Worm (Caenorhabditis elegans): ENCODE measurements around the gene srtx-1.
"Not testable (repeated sequence)": the region's sequence is repeated elsewhere in the genome, so short reads cannot be mapped to it uniquely, and the experiment has no call there.

srtx-1 gene

DNA sequence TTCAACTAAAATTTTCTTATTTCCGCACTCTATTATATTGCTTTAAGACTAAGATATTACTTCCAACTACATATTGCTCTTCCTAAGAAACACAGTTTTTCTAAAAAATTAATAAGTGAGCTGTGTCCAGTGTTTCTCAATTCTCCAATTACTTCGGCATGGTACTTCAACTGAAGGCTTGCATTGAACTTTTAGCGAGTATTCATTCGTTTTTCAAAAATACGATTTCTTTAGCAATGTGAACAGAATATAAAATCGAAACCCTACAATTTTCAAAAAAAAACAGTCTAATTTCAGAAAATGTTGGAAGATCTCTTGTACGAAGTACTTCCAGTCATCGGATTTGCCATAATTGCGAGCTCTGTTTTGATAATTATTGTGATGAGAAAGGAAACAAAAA, at the start of gene srtx-1:
TSS of gene srtx-1 (plus strand) at position 301 of the 400 bp plus-strand sequence.
- TF ChIP-seq flt-1 (GFP tag; IDR thresholded peaks at IDR 0.05) (no peak), med-1 (GFP tag; optimal IDR thresholded peaks at IDR 0.05; ENCODE audit: insufficient read depth) (no peak), ztf-23 (GFP tag; IDR thresholded peaks at IDR 0.05) (no peak), cog-1 (tag; optimal IDR thresholded peaks at IDR 0.05) (no peak), ztf-29 (GFP tag; IDR thresholded peaks at IDR 0.05) (no peak), klf-2 (GFP tag; conservative IDR thresholded peaks at IDR 0.05) (no peak), tab-1 (GFP tag; IDR thresholded peaks at IDR 0.05) (no peak), T22C8.4 (GFP tag; IDR thresholded peaks at IDR 0.05) (no peak), ref-1 (GFP tag; conservative IDR thresholded peaks at IDR 0.05) (no peak)

DNA sequence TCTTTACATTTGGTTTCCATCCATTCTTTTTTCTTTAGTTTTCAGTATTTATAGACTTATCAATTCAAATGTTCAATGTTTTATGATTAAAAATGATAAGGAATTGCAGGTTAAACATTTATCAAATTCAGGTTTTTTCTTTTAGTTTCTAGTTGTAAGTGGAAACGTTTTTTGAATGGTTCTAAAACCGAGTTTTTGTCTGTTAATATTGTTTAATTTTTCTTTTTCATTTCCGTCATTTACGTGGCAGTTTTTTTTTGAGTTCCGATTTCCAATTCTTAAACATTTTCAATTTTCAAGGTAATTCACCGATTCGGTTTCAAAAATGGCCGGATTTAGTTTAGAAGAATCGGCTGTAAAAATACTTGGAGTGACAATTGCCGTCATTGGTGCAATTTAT, 46.2 kb upstream of the srtx-1 start, which contains the start of gene T12B3.3:
TSS of gene T12B3.3 (plus strand) at position 301 of the 400 bp plus-strand sequence.
- TF ChIP-seq ref-1 (GFP tag; conservative IDR thresholded peaks at IDR 0.05); tab-1 (GFP tag; IDR thresholded peaks at IDR 0.05); cog-1 (tag; optimal IDR thresholded peaks at IDR 0.05): not testable (repeated sequence)

DNA sequence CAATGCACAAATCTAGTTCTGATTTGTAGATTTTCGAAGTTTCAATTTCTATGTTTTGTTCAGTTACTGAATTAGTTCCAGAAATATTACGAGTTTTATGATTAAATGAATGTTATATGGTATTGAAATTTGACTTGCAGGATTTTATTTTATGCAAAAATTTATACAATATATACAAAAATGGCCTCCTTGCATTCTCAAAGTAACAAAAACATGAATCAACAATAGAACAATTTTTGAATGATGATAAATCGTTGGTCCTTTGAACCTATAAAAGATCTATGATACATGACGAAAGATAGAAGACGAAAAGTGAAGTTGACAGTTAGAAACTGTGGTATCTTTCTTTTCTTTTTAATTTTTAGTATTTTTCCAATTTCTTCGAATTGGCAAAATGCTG, 44.5 kb upstream of the srtx-1 start, which contains the start of gene T12B3.2:
TSS of gene T12B3.2 (plus strand) at position 301 of the 400 bp plus-strand sequence.
- TF ChIP-seq med-1 (GFP tag; optimal IDR thresholded peaks at IDR 0.05; ENCODE audit: insufficient read depth) (no peak), ztf-29 (GFP tag; IDR thresholded peaks at IDR 0.05) (no peak), tab-1 (GFP tag; IDR thresholded peaks at IDR 0.05) (no peak)

ce11 chrIV:7381754-7382153, 39.3 kb upstream of the srtx-1 start, which contains the start of gene ptp-8:
Gene ptp-8, plus strand, starts transcription at chrIV:7382054.
- TF ChIP-seq ztf-29 (GFP tag; IDR thresholded peaks at IDR 0.05) (no peak), ref-1 (GFP tag; conservative IDR thresholded peaks at IDR 0.05) (no peak), tab-1 (GFP tag; IDR thresholded peaks at IDR 0.05) (no peak), flt-1 (GFP tag; IDR thresholded peaks at IDR 0.05) (no peak), T22C8.4 (GFP tag; IDR thresholded peaks at IDR 0.05) (no peak), ztf-23 (GFP tag; IDR thresholded peaks at IDR 0.05) (no peak), klf-2 (GFP tag; conservative IDR thresholded peaks at IDR 0.05) (no peak), cog-1 (tag; optimal IDR thresholded peaks at IDR 0.05) (no peak), med-1 (GFP tag; optimal IDR thresholded peaks at IDR 0.05; ENCODE audit: insufficient read depth) (no peak)

DNA sequence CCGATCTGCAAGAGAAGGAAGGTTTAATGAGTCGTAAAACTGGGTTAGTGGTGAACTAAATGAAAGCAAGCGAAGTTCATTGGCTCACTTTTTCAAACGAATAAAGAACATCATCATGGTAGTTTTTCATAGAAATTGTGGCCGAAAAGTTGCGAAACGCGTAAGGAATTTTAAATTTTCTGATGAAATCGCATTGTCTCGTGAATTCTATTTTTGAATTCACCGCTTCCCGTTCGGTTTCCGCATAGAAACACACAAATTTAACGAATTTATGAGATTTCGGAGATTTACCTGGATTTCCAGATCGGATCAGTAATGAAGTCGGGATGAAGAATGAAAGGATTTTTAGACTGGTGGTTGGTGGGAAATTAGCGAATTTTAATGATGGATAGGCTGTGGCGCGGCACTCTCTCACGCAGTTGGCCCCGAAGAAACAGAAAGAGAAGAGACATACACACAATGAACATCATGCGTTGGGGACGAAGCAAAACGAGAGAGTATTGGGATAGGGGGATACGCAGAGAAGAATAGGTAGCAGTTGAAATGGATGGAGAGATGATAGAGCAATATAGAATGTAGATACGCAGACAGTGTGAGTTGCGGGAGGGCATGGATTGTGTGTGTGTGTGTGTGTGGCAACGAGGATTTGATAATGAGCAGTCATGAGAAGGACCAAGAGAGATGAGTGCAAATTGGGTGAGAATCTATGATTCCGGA, 34.0 kb upstream of the srtx-1 start:
- TF ChIP-seq klf-2 (GFP tag; conservative IDR thresholded peaks at IDR 0.05) (no peak), cog-1 (tag; optimal IDR thresholded peaks at IDR 0.05) (peak; percentile 24)

- no peak for TF ChIP-seq flt-1 (GFP tag; IDR thresholded peaks at IDR 0.05)
- TF ChIP-seq cog-1 (tag; optimal IDR thresholded peaks at IDR 0.05), result no peak
- TF ChIP-seq ref-1 (GFP tag; conservative IDR thresholded peaks at IDR 0.05), result no peak
- no peak for TF ChIP-seq ztf-29 (GFP tag; IDR thresholded peaks at IDR 0.05)
- no peak for TF ChIP-seq T22C8.4 (GFP tag; IDR thresholded peaks at IDR 0.05)
- TF ChIP-seq ztf-23 (GFP tag; IDR thresholded peaks at IDR 0.05), result no peak
Measured at ce11 chrIV:7388843-7389242, 32.2 kb upstream of the srtx-1 start, which contains the start of gene mob-3. Gene mob-3, minus strand, starts transcription at chrIV:7388943.

DNA sequence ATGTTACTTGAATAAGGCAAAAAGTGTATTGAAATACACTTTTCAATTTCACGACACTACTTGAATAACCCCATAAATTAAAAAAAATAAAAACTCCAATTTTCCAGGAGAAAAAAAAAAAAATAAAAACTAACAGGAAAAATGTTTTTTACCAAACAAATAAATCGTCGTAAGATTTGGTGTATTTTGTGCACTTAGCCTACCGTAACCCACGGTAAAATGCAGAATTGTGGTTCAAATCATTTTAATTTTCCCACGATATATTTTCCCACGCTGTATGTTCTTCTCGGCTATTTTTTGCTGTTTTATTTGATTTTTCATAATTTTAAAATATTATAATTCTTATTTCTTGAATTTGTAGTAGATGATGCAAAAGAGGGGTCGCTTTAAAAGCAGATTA, 31.3 kb upstream of the srtx-1 start:
- no peak for TF ChIP-seq cog-1 (tag; optimal IDR thresholded peaks at IDR 0.05)
- no peak for TF ChIP-seq tab-1 (GFP tag; IDR thresholded peaks at IDR 0.05)
- TF ChIP-seq klf-2 (GFP tag; conservative IDR thresholded peaks at IDR 0.05), result no peak
- TF ChIP-seq med-1 (GFP tag; optimal IDR thresholded peaks at IDR 0.05; ENCODE audit: insufficient read depth), result no peak
- no peak for TF ChIP-seq T22C8.4 (GFP tag; IDR thresholded peaks at IDR 0.05)
- no peak for TF ChIP-seq ztf-29 (GFP tag; IDR thresholded peaks at IDR 0.05)
- TF ChIP-seq flt-1 (GFP tag; IDR thresholded peaks at IDR 0.05), result no peak
- TF ChIP-seq ref-1 (GFP tag; conservative IDR thresholded peaks at IDR 0.05), result no peak
- no peak for TF ChIP-seq ztf-23 (GFP tag; IDR thresholded peaks at IDR 0.05)

DNA sequence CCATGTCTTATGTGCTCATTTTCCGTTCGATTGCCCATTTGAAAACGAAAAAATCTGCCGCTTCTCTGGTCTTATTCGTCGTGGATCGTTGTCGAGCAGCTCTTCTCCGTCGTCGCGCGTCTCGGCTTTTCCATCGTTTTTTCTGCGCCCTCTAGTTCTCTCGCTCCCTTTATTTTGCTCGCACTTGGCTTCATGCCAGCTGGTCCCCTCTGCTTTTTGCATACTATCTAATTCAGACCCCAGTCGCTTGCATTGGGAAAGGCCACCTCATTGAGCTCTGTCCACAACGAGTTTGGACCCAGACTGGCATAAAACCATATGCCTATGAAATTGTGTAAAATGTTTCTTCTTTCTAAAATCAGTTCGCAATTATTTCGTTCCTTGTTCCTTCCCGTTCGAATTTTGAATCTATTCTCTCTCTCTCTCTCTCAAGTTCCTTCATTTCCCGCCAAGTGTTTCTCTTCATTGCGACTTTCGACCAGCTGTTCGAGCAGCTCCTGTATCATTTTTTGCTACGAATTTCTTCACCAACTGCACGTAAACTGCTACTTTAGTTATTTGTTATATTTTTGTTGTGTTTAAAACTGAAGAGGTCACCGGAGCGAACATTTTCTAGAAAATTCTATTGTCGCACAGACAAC, 30.8 kb upstream of the srtx-1 start:
- TF ChIP-seq ztf-23 (GFP tag; IDR thresholded peaks at IDR 0.05) (no peak), ref-1 (GFP tag; conservative IDR thresholded peaks at IDR 0.05) (no peak), klf-2 (GFP tag; conservative IDR thresholded peaks at IDR 0.05) (no peak), ztf-29 (GFP tag; IDR thresholded peaks at IDR 0.05) (no peak), med-1 (GFP tag; optimal IDR thresholded peaks at IDR 0.05; ENCODE audit: insufficient read depth) (no peak), tab-1 (GFP tag; IDR thresholded peaks at IDR 0.05) (no peak), cog-1 (tag; optimal IDR thresholded peaks at IDR 0.05) (no peak), T22C8.4 (GFP tag; IDR thresholded peaks at IDR 0.05) (no peak), flt-1 (GFP tag; IDR thresholded peaks at IDR 0.05) (no peak)

DNA sequence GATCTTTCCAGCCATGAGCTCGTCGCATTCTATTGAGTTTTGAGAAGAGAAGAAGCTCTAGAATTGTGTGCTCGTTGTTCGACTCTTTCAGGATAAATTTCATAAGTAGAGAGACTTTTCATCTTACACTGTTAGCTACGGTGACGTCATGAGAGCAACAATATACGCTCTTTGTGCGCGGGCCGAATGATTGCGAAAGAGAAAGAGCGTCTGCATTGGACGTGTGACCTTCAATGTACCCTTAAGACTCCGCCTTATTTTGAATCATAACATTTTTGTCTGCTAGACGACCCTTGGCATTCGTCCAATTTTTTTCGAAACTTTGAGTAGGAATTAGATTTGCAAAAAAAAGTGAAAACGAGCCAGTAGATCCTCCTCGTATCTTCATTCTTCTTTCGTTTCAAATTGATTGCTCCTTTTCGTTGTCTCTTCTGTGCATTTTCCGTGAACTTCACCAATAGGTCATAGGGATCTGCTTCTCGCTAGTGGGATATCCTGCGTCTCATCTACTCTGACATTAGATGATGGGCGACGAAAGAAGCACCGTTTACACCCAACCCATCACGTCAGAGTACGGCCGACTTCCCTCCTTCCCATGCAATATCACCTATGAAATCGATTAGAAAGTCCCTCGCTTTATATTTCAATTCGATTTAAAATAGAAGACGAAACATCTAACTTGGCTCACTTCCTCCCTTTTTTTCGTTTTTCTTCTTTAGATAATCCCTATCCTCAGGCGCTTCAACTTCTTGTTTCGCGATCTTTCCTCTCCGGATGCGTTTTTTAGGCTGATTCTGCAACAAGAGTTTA, 29.3 kb upstream of the srtx-1 start:
- TF ChIP-seq tab-1 (GFP tag; IDR thresholded peaks at IDR 0.05), result no peak

- TF ChIP-seq klf-2 (GFP tag; conservative IDR thresholded peaks at IDR 0.05), result no peak
- no peak for TF ChIP-seq ztf-29 (GFP tag; IDR thresholded peaks at IDR 0.05)
- TF ChIP-seq ztf-23 (GFP tag; IDR thresholded peaks at IDR 0.05), result no peak
- TF ChIP-seq ref-1 (GFP tag; conservative IDR thresholded peaks at IDR 0.05), result no peak
- TF ChIP-seq cog-1 (tag; optimal IDR thresholded peaks at IDR 0.05), result no peak
- TF ChIP-seq T22C8.4 (GFP tag; IDR thresholded peaks at IDR 0.05), result no peak
Measured at ce11 chrIV:7393700-7394099, 27.3 kb upstream of the srtx-1 start, which contains the start of gene pitr-1. Gene pitr-1, plus strand, starts transcription at chrIV:7394085.
